Worm (Caenorhabditis elegans) whole organism, young adult: ENCODE measurements around the gene ttr-33.

Source experiments
- B0035.1 ChIP-seq: sonication (generic microtip); optimal IDR thresholded peaks from 2 replicates; lab custom pipeline; 2016; ENCODE audit warnings: missing genetic modification characterization, mild to moderate bottlenecking, missing compliant biosample characterization, missing genotype, missing genetic modification reagents
- F23B12.7 ChIP-seq: sonication (generic microtip); optimal IDR thresholded peaks from 2 replicates; lab custom pipeline; 2017; ENCODE audit warnings: missing genetic modification characterization, mild to moderate bottlenecking, missing compliant biosample characterization, antibody characterized with exemption, moderate library complexity; ENCODE audit not compliant: insufficient read depth
- F33H1.4 ChIP-seq: fragments of 200-800 bp; sonication (Bioruptor generic); IDR thresholded peaks from 2 replicates; pipeline ENCODE4 v1.3.6; 2022; ENCODE audit warnings: missing genetic modification reagents, missing genetic modification characterization, missing compliant biosample characterization
- F49E8.2 ChIP-seq: sonication (generic microtip); optimal IDR thresholded peaks from 3 replicates; lab custom pipeline; 2017; ENCODE audit warnings: missing genetic modification characterization, mild to moderate bottlenecking, missing compliant biosample characterization, antibody characterized with exemption, moderate library complexity; ENCODE audit not compliant: insufficient read depth
- F52B5.7 ChIP-seq: sonication (generic microtip); optimal IDR thresholded peaks from 2 replicates; lab custom pipeline; 2016; ENCODE audit warnings: mild to moderate bottlenecking, missing genetic modification characterization, missing compliant biosample characterization
- F57A8.1 ChIP-seq: fragments of 200-800 bp; sonication (Bioruptor generic); optimal IDR thresholded peaks from 2 replicates; lab custom pipeline; 2018; ENCODE audit warnings: mild to moderate bottlenecking, missing genetic modification characterization, moderate library complexity, missing compliant biosample characterization
- F57C9.4 ChIP-seq: sonication (generic microtip); optimal IDR thresholded peaks from 2 replicates; lab custom pipeline; 2017; ENCODE audit warnings: mild to moderate bottlenecking, missing genetic modification characterization, missing compliant biosample characterization
- Y53G8AR.9 ChIP-seq: fragments of 200-800 bp; sonication (Bioruptor generic); conservative IDR thresholded peaks from 2 replicates; pipeline ENCODE4 v1.3.6; 2022; ENCODE audit warnings: missing genetic modification reagents, missing genetic modification characterization, missing compliant biosample characterization
- Y79H2A.3 ChIP-seq: fragments of 200-800 bp; sonication (Bioruptor generic); conservative IDR thresholded peaks from 2 replicates; pipeline ENCODE4 v1.3.6; 2022; ENCODE audit warnings: missing genetic modification reagents, missing genetic modification characterization, missing compliant biosample characterization
- Y95B8A.8 ChIP-seq: fragments of 200-800 bp; sonication (Bioruptor generic); IDR thresholded peaks from 2 replicates; pipeline ENCODE4 v1.3.6; 2022; ENCODE audit warnings: missing genetic modification reagents, missing genetic modification characterization, missing compliant biosample characterization
- akir-1 ChIP-seq: fragments of 200-800 bp; sonication (Bioruptor generic); optimal IDR thresholded peaks from 2 replicates; lab custom pipeline; 2018; ENCODE audit warnings: mild to moderate bottlenecking, missing genetic modification characterization, moderate library complexity, missing compliant biosample characterization
- ama-1 ChIP-seq, 3 experiments: fragments of 150-350 bp in 1 of 3; sonication (generic microtip) in 2 of 3; optimal IDR thresholded peaks; 2 replicates each; lab custom pipeline; 2014 to 2018; ENCODE audit warnings: missing biosample characterization in 2 of 3, missing genetic modification characterization in 2 of 3, missing genetic modification reagents in 2 of 3
- atf-7 ChIP-seq: sonication (generic microtip); optimal IDR thresholded peaks from 2 replicates; lab custom pipeline; 2017; ENCODE audit warnings: mild to moderate bottlenecking, missing genetic modification characterization, missing compliant biosample characterization
- athp-1 ChIP-seq: sonication (generic microtip); optimal IDR thresholded peaks from 2 replicates; lab custom pipeline; 2017; ENCODE audit warnings: mild to moderate bottlenecking, missing genetic modification characterization, missing compliant biosample characterization
- attf-5 ChIP-seq: fragments of 200-800 bp; sonication (Bioruptor generic); optimal IDR thresholded peaks from 2 replicates; lab custom pipeline; 2018; ENCODE audit warnings: mild to moderate bottlenecking, missing genetic modification characterization, missing compliant biosample characterization
- bed-2 ChIP-seq: fragments of 200-800 bp; sonication (Bioruptor generic); IDR thresholded peaks from 2 replicates; pipeline ENCODE4 v1.3.6; 2022; ENCODE audit warnings: missing genetic modification reagents, missing genetic modification characterization, missing compliant biosample characterization
- ceh-100 ChIP-seq: fragments of 200-800 bp; sonication (Bioruptor generic); IDR thresholded peaks from 2 replicates; pipeline ENCODE4 v1.3.6; 2022; ENCODE audit warnings: missing genetic modification reagents, missing genetic modification characterization, missing compliant biosample characterization
- ceh-27 ChIP-seq: fragments of 200-800 bp; sonication (Bioruptor generic); optimal IDR thresholded peaks from 2 replicates; lab custom pipeline; 2018; ENCODE audit warnings: mild to moderate bottlenecking, missing genetic modification characterization, moderate library complexity, missing compliant biosample characterization
- ceh-40 ChIP-seq: fragments of 200-800 bp; sonication (Bioruptor generic); IDR thresholded peaks from 2 replicates; pipeline ENCODE4 v1.3.6; 2022; ENCODE audit warnings: missing genetic modification characterization, missing compliant biosample characterization
- dox-1 ChIP-seq: fragments of 200-800 bp; sonication (Bioruptor generic); IDR thresholded peaks from 2 replicates; pipeline ENCODE4 v1.3.6; 2022; ENCODE audit warnings: missing genetic modification reagents, missing genetic modification characterization, missing compliant biosample characterization
- egl-44 ChIP-seq: fragments of 200-800 bp; sonication (Bioruptor generic); IDR thresholded peaks from 2 replicates; pipeline ENCODE4 v1.3.6; 2022; ENCODE audit warnings: missing genetic modification reagents, missing genetic modification characterization, missing compliant biosample characterization
- hlh-12 ChIP-seq: sonication (generic microtip); optimal IDR thresholded peaks from 2 replicates; lab custom pipeline; 2016; ENCODE audit warnings: missing genetic modification characterization, missing compliant biosample characterization
- hsf-1 ChIP-seq: fragments of 200-800 bp; sonication (Bioruptor generic); IDR thresholded peaks from 2 replicates; pipeline ENCODE4 v1.3.6; 2022; ENCODE audit warnings: missing genetic modification reagents, missing genetic modification characterization, missing compliant biosample characterization
- lin-40 ChIP-seq: sonication (generic microtip); optimal IDR thresholded peaks from 2 replicates; lab custom pipeline; 2016; ENCODE audit warnings: missing genetic modification characterization, mild to moderate bottlenecking, missing compliant biosample characterization, missing genotype, missing genetic modification reagents
- lir-1 ChIP-seq: fragments of 200-800 bp; sonication (Bioruptor generic); conservative IDR thresholded peaks from 2 replicates; pipeline ENCODE4 v1.3.6; 2022; ENCODE audit warnings: missing genetic modification reagents, missing genetic modification characterization, missing compliant biosample characterization
- lsl-1 ChIP-seq: fragments of 200-800 bp; sonication (Bioruptor generic); optimal IDR thresholded peaks from 2 replicates; lab custom pipeline; 2018; ENCODE audit warnings: mild to moderate bottlenecking, missing genetic modification characterization, moderate library complexity, missing compliant biosample characterization
- madf-6 ChIP-seq: fragments of 200-800 bp; sonication (Bioruptor generic); IDR thresholded peaks from 2 replicates; pipeline ENCODE4 v1.3.6; 2022; ENCODE audit warnings: missing genetic modification reagents, missing genetic modification characterization, missing compliant biosample characterization
- mes-4 ChIP-seq: sonication (generic microtip); optimal IDR thresholded peaks from 2 replicates; lab custom pipeline; 2016; ENCODE audit warnings: missing genotype, missing genetic modification characterization, missing compliant biosample characterization
- mxl-1 ChIP-seq: sonication (generic microtip); optimal IDR thresholded peaks from 2 replicates; lab custom pipeline; 2016; ENCODE audit warnings: missing genetic modification characterization, missing compliant biosample characterization
- nfyb-1 ChIP-seq: fragments of 200-800 bp; sonication (Bioruptor generic); IDR thresholded peaks from 2 replicates; pipeline ENCODE4 v1.3.6; 2022; ENCODE audit warnings: missing genetic modification reagents, missing genetic modification characterization, missing compliant biosample characterization
- nhr-120 ChIP-seq: fragments of 200-800 bp; sonication (Bioruptor generic); IDR thresholded peaks from 2 replicates; pipeline ENCODE4 v1.3.6; 2022; ENCODE audit warnings: missing genetic modification characterization, missing compliant biosample characterization
- nhr-179 ChIP-seq: sonication (generic microtip); optimal IDR thresholded peaks from 2 replicates; lab custom pipeline; 2016; ENCODE audit warnings: mild to moderate bottlenecking, missing genetic modification characterization, missing compliant biosample characterization
- nhr-27 ChIP-seq: fragments of 200-800 bp; sonication (Bioruptor generic); optimal IDR thresholded peaks from 2 replicates; lab custom pipeline; 2018; ENCODE audit warnings: mild to moderate bottlenecking, missing genetic modification characterization, moderate library complexity, missing compliant biosample characterization
- nhr-80 ChIP-seq: sonication (generic microtip); optimal IDR thresholded peaks from 2 replicates; lab custom pipeline; 2016; ENCODE audit warnings: missing genetic modification characterization, missing compliant biosample characterization
- nhr-90 ChIP-seq: sonication (generic microtip); optimal IDR thresholded peaks from 2 replicates; lab custom pipeline; 2016; ENCODE audit warnings: missing genotype, mild to moderate bottlenecking, missing genetic modification characterization, missing compliant biosample characterization
- pbrm-1 ChIP-seq: fragments of 200-800 bp; sonication (Bioruptor generic); IDR thresholded peaks from 2 replicates; pipeline ENCODE4 v1.3.6; 2022; ENCODE audit warnings: missing genetic modification reagents, missing genetic modification characterization, missing compliant biosample characterization
- pha-4 ChIP-seq: fragments of 150-350 bp; sonication (generic microtip); optimal IDR thresholded peaks from 2 replicates; lab custom pipeline; 2014; ENCODE audit warnings: missing biosample characterization, missing genetic modification reagents, missing genetic modification characterization
- rcor-1 ChIP-seq: fragments of 200-800 bp; sonication (Bioruptor generic); IDR thresholded peaks from 2 replicates; pipeline ENCODE4 v1.3.6; 2022; ENCODE audit warnings: missing genetic modification reagents, missing genetic modification characterization, missing compliant biosample characterization
- rpc-1 ChIP-seq, 2 experiments: fragments of 150-350 bp in 1 of 2; sonication (generic microtip) in 1 of 2; optimal IDR thresholded peaks; 2 replicates each; lab custom pipeline; 2014 to 2018; ENCODE audit warnings: missing biosample characterization in 1 of 2, missing genetic modification characterization in 1 of 2, missing genetic modification reagents in 1 of 2, missing genotype in 1 of 2
- snpc-1.1 ChIP-seq: sonication (generic microtip); optimal IDR thresholded peaks from 2 replicates; lab custom pipeline; 2017; ENCODE audit warnings: missing genetic modification characterization, mild to moderate bottlenecking, missing compliant biosample characterization, antibody characterized with exemption, moderate library complexity, missing genotype, missing genetic modification reagents; ENCODE audit not compliant: insufficient read depth
- snpc-1.3 ChIP-seq: sonication (generic microtip); optimal IDR thresholded peaks from 2 replicates; lab custom pipeline; 2017; ENCODE audit warnings: missing genetic modification characterization, mild to moderate bottlenecking, missing compliant biosample characterization, antibody characterized with exemption, moderate library complexity, missing genotype, missing genetic modification reagents; ENCODE audit not compliant: insufficient read depth
- snpc-4 ChIP-seq, 5 experiments: fragments of 150-350 bp in 1 of 5; sonication (generic microtip) in 4 of 5; optimal IDR thresholded peaks; 2 replicates each; lab custom pipeline; 2014 to 2018; ENCODE audit warnings: missing genetic modification characterization in 5 of 5, missing biosample characterization in 3 of 5, antibody characterized with exemption in 2 of 5, mild to moderate bottlenecking in 2 of 5, missing compliant biosample characterization in 2 of 5, missing genotype in 2 of 5, moderate library complexity in 2 of 5, missing genetic modification reagents in 1 of 5
- somi-1 ChIP-seq: fragments of 200-800 bp; sonication (Bioruptor generic); optimal IDR thresholded peaks from 2 replicates; lab custom pipeline; 2018; ENCODE audit warnings: mild to moderate bottlenecking, missing genetic modification characterization, missing compliant biosample characterization
- ztf-28 ChIP-seq: fragments of 200-800 bp; sonication (Bioruptor generic); IDR thresholded peaks from 2 replicates; pipeline ENCODE4 v1.3.6; 2022; ENCODE audit warnings: missing genetic modification reagents, missing genetic modification characterization, missing compliant biosample characterization

Gene ttr-33

DNA sequence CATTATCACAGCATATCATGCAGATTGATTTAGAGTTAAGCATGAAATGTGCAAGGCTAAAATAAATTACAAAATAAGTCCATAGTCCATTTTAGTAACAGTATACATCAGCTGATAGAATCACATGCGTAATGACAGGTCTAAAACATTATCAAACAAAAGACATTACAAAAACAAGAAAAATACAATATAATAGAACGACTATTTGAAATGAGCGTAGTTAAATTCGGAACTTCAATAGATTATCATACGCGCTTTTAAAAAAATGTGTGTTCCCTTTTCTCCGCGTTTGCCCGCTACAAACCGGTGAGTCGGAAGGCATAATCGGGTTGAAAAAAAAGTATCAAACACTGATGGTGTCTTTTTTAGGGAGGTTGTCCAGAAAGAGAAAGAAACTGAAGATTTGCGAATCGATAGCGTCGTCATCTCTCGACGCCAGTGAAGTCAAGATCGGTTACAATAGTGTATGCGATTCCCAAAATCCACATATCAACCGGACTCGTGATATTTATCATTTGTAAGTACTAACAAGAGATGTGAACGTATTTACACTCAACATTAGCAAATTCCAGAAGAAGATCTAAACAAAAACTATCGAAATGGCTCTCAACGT lies 17.8 kb upstream of the ttr-33 start, which contains the start of gene C37C3.2:
TSS of gene C37C3.2 (plus strand) at position 563 of the 613 bp plus-strand sequence.
- TF ChIP-seq bed-2 (GFP tag; lab: Robert Waterston, UW) (no peak), ama-1 (optimal IDR thresholded peaks at IDR 0.05; lab: Kevin White, UChicago) (no peak), ama-1 (GFP tag; optimal IDR thresholded peaks at IDR 0.05; lab: Kevin White, UChicago) (no peak), athp-1 (tag; lab: Kevin White, UChicago) (no peak)
- TF ChIP-seq, all 124 proteins: peak for 0

DNA sequence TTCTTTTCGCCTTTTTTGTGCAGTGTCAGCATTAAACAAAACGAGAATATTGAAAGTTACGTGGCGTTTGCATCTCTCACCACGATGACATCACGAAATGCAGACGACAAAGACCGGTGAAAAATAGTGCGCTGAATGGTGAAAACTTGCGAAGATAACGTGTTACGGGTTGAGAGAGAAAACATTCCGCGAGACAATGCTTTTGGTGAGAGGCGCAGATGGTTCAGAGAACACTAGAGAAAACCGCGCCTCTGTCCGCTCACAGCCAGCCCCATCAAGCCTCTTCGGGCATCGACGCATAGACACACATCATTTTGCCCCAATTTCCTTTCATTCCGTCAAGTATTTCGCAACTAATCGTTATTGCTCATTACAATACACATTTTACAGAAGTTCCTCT lies 16.9 kb upstream of the ttr-33 start, which contains the start of the genes C37C3.9 and C37C3.18:
TSS of gene C37C3.9 (minus strand) at position 98 of the 400 bp plus-strand sequence.
TSS of gene C37C3.18 (plus strand) at position 391 of the 400 bp plus-strand sequence.
- no peak for TF ChIP-seq snpc-1.3 (tag; lab: Kevin White, UChicago)
- peak; percentile 5; the same call in 1 of the 2 replicates for TF ChIP-seq madf-6 (GFP tag; lab: Robert Waterston, UW)
- no peak for TF ChIP-seq egl-44 (GFP tag; lab: Robert Waterston, UW)
- no peak for TF ChIP-seq nhr-90
- no peak for TF ChIP-seq ztf-28 (GFP tag; lab: Robert Waterston, UW)
- TF ChIP-seq ceh-100 (GFP tag; lab: Robert Waterston, UW) = no peak
- no peak for TF ChIP-seq nhr-120 (GFP tag; lab: Robert Waterston, UW)
- TF ChIP-seq snpc-1.1 = no peak
- TF ChIP-seq bed-2 (GFP tag; lab: Robert Waterston, UW) = no peak
- TF ChIP-seq F52B5.7 (tag; lab: Kevin White, UChicago) = no peak
- no peak for TF ChIP-seq F57C9.4 (tag; lab: Kevin White, UChicago)
- no peak for TF ChIP-seq ceh-40 (GFP tag; lab: Robert Waterston, UW)
- no peak for TF ChIP-seq pha-4 (tag; lab: Kevin White, UChicago)
- TF ChIP-seq nhr-80 = peak; percentile 71
- TF ChIP-seq nhr-27 = no peak
- TF ChIP-seq lir-1 (GFP tag; lab: Robert Waterston, UW) = no peak
- TF ChIP-seq hlh-12 (tag; lab: Kevin White, UChicago) = no peak
- peak; percentile 50 for TF ChIP-seq akir-1
- TF ChIP-seq Y95B8A.8 (GFP tag; lab: Robert Waterston, UW) = 0 out of 2 replicates have a peak, but pooled peaks have one; percentile 6
- TF ChIP-seq F33H1.4 = no peak
- TF ChIP-seq ceh-27 (GFP tag; lab: Kevin White, UChicago) = peak; percentile 75
- TF ChIP-seq rpc-1 (optimal IDR thresholded peaks at IDR 0.05; lab: Kevin White, UChicago) = no peak
- no peak for TF ChIP-seq rpc-1 (tag; optimal IDR thresholded peaks at IDR 0.05; lab: Kevin White, UChicago)
- TF ChIP-seq snpc-4 (GFP tag; optimal IDR thresholded peaks at IDR 0.05; lab: Kevin White, UChicago) = no peak
- peak; percentile 72 to 79 (median 76) for TF ChIP-seq snpc-4 (tag; optimal IDR thresholded peaks at IDR 0.05; lab: Kevin White, UChicago)
- TF ChIP-seq lin-40 = peak; percentile 48
- TF ChIP-seq Y53G8AR.9 (GFP tag; lab: Robert Waterston, UW) = 0 out of 2 replicates have a peak, but pooled peaks have one; percentile 11
- no peak for TF ChIP-seq lsl-1 (GFP tag; lab: Kevin White, UChicago)
- no peak for TF ChIP-seq F23B12.7 (tag; lab: Kevin White, UChicago)
- no peak for TF ChIP-seq mxl-1 (tag; lab: Kevin White, UChicago)
- TF ChIP-seq F49E8.2 (tag; lab: Kevin White, UChicago) = no peak
- TF ChIP-seq attf-5 (GFP tag; lab: Kevin White, UChicago) = peak; percentile 65
- TF ChIP-seq pbrm-1 = peak; percentile 54; the same call in 1 of the 2 replicates
- peak; percentile 91 for TF ChIP-seq atf-7
- TF ChIP-seq B0035.1 = no peak
- peak; percentile 82 for TF ChIP-seq dox-1
- TF ChIP-seq mes-4 (tag; lab: Kevin White, UChicago) = no peak
- TF ChIP-seq hsf-1 = 0 out of 2 replicates have a peak, but pooled peaks have one; percentile 32
- TF ChIP-seq rcor-1 (GFP tag; lab: Robert Waterston, UW) = no peak
- peak; percentile 50 for TF ChIP-seq somi-1
- TF ChIP-seq Y79H2A.3 (GFP tag; lab: Robert Waterston, UW) = no peak
- TF ChIP-seq nfyb-1 (GFP tag; lab: Robert Waterston, UW) = peak; percentile 86
- TF ChIP-seq F57A8.1 (GFP tag; lab: Kevin White, UChicago) = no peak
- TF ChIP-seq nhr-179 = no peak
